Fruit fly (Drosophila melanogaster): ENCODE results near the gene CG46426.

- TF ChIP-seq Myc (optimal IDR thresholded peaks at IDR 0.05): no peak
- no peak for TF ChIP-seq h (optimal IDR thresholded peaks at IDR 0.05)
- no peak for TF ChIP-seq insv (optimal IDR thresholded peaks at IDR 0.05)
- TF ChIP-seq ttk (optimal IDR thresholded peaks at IDR 0.05): no peak
- no peak for TF ChIP-seq psq (optimal IDR thresholded peaks at IDR 0.05)
These were observed 33.7 kb upstream of the CG46426 start, which contains the start of gene crol for dm6 chr2L:11808702-11809583.

All from Kc167 (cell line).